Fruit fly (Drosophila melanogaster) whole organism, embryonic: ENCODE measurements around the gene DAAM.

Source experiments
- eve ChIP-seq, 2 experiments: fragments of >200 bp; optimal IDR thresholded peaks; 2 replicates each; lab custom pipeline; 2017; ENCODE audit warnings: missing biosample characterization in 2 of 2, missing genetic modification characterization in 2 of 2
- grn ChIP-seq: fragments of 200-800 bp; sonication (Bioruptor generic); optimal IDR thresholded peaks from 3 replicates; lab custom pipeline; 2017; ENCODE audit warnings: missing biosample characterization, missing genetic modification characterization
- yki ChIP-seq: fragments of >200 bp; optimal IDR thresholded peaks from 3 replicates; lab custom pipeline; 2018

- TF ChIP-seq grn (GFP tag; lab: Kevin White, UChicago) (no peak), eve (GFP tag; optimal IDR thresholded peaks at IDR 0.05; lab: Kevin White, UChicago) (no peak), yki (lab: Kevin White, UChicago) (no peak)
Observed at dm6 chrX:1270183-1270582, 52.0 kb downstream of the DAAM start.
